Worm (Caenorhabditis elegans) whole organism, L2 larva: ENCODE results near the gene fbxb-57.

Experiments
- dmd-4 ChIP-seq: sonication (generic microtip); optimal IDR thresholded peaks from 2 replicates; lab custom pipeline; 2017; ENCODE audit warnings: missing biosample characterization, missing genetic modification characterization
- fos-1 ChIP-seq: fragments of 150-350 bp; optimal IDR thresholded peaks from 2 replicates; lab custom pipeline; 2014; ENCODE audit warnings: missing biosample characterization, missing genetic modification characterization
- nhr-12 ChIP-seq: fragments of 150-350 bp; optimal IDR thresholded peaks from 2 replicates; lab custom pipeline; 2014; ENCODE audit warnings: missing biosample characterization, missing genetic modification characterization
- nhr-25 ChIP-seq: fragments of 150-350 bp; sonication (generic microtip); optimal IDR thresholded peaks from 3 replicates; lab custom pipeline; 2014; ENCODE audit warnings: missing biosample characterization, missing genetic modification characterization
- unc-39 ChIP-seq: fragments of 150-350 bp; optimal IDR thresholded peaks from 2 replicates; lab custom pipeline; 2014; ENCODE audit warnings: missing biosample characterization, missing genetic modification characterization

DNA sequence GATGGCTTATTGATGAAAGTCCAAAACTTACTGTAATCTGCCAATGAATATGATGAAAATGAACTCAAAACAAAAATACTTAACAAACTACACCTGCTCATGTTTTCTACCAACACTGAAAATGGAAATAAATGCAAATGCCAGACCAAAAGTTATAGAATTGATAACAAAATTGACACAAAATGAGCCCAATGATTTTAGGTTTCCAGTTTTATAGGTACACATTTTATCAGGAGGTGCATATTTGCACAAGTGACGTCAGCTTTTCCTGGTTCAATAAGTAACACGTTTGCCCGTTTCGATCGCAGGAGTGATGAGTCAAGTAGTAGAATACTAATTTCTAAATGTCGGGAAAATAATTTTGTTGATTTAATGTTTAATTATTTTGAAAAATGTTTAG is 8.2 kb downstream of the fbxb-57 start, which contains the start of gene F55C9.6:
- TF ChIP-seq unc-39 (tag; lab: Kevin White, UChicago) (no peak), dmd-4 (tag; lab: Kevin White, UChicago) (no peak), nhr-12 (no peak), nhr-25 (tag; lab: Kevin White, UChicago) (no peak), fos-1 (tag; lab: Kevin White, UChicago) (no peak)
